Fruit fly (Drosophila melanogaster) whole organism: ENCODE results near the gene UQCR-C1.
A peak's percentile ranks its signal among the peaks of the same experiment; 100 is the strongest.

ENCODE experiments used
- CG8478 ChIP-seq: fragments of >200 bp; optimal IDR thresholded peaks from 2 replicates; lab custom pipeline; 2018; ENCODE audit warnings: inconsistent platforms
- Dll ChIP-seq: fragments of >200 bp; optimal IDR thresholded peaks from 2 replicates; lab custom pipeline; 2017
- EcR ChIP-seq, 2 experiments: fragments of >200 bp; optimal IDR thresholded peaks; 2 replicates each; lab custom pipeline; 2017; ENCODE audit warnings: missing biosample characterization in 2 of 2, missing genetic modification characterization in 2 of 2, missing genetic modification reagents in 2 of 2
- pan ChIP-seq: fragments of >200 bp; optimal IDR thresholded peaks from 2 replicates; lab custom pipeline; 2017
- psq ChIP-seq: fragments of >200 bp; optimal IDR thresholded peaks from 2 replicates; lab custom pipeline; 2017
- usp ChIP-seq: fragments of >200 bp; optimal IDR thresholded peaks from 2 replicates; lab custom pipeline; 2017; ENCODE audit warnings: missing biosample characterization, missing genetic modification characterization, mixed read lengths

Gene UQCR-C1

dm6 chr3R:14879207-14879863, 10.7 kb upstream of the UQCR-C1 start, which contains the start of gene CG3631:
CG3631 (plus strand) TSS chr3R:14879457.
- TF ChIP-seq EcR (GFP tag; optimal IDR thresholded peaks at IDR 0.05; lab: Kevin White, UChicago) (no peak), Dll (no peak), CG8478 (lab: Kevin White, UChicago) (no peak)

dm6 chr3R:14880861-14881260, 9.2 kb upstream of the UQCR-C1 start:
- TF ChIP-seq Dll = no peak
- TF ChIP-seq psq (lab: Kevin White, UChicago) = no peak
- TF ChIP-seq pan (lab: Kevin White, UChicago) = no peak
- TF ChIP-seq usp (GFP tag; lab: Kevin White, UChicago) = no peak
- TF ChIP-seq EcR (GFP tag; optimal IDR thresholded peaks at IDR 0.05; lab: Kevin White, UChicago) = no peak
- TF ChIP-seq CG8478 (lab: Kevin White, UChicago) = no peak

- TF ChIP-seq psq (lab: Kevin White, UChicago) = no peak
- TF ChIP-seq pan (lab: Kevin White, UChicago) = no peak
- no peak for TF ChIP-seq Dll
- no peak for TF ChIP-seq usp (GFP tag; lab: Kevin White, UChicago)
- no peak for TF ChIP-seq EcR (GFP tag; optimal IDR thresholded peaks at IDR 0.05; lab: Kevin White, UChicago)
- TF ChIP-seq CG8478 (lab: Kevin White, UChicago) = no peak
These were observed 4.0 kb upstream of the UQCR-C1 start, which contains the start of the genes Rrp6, CG33331 and CG33332 for dm6 chr3R:14886011-14886534. Rrp6 (minus strand) TSS chr3R:14886246. CG33331 (plus strand) TSS chr3R:14886456. CG33332 (plus strand) TSS chr3R:14886456.

dm6 chr3R:14893791-14894782, 4.1 kb downstream of the UQCR-C1 start, which contains the start of gene Dph2:
Dph2 (minus strand) TSS chr3R:14893954.
- TF ChIP-seq EcR (GFP tag; optimal IDR thresholded peaks at IDR 0.05; lab: Kevin White, UChicago) (no peak), pan (lab: Kevin White, UChicago) (no peak), psq (lab: Kevin White, UChicago) (no peak), CG8478 (lab: Kevin White, UChicago) (no peak), usp (GFP tag; lab: Kevin White, UChicago) (no peak)

- TF ChIP-seq CG8478 (lab: Kevin White, UChicago) (no peak), Dll (no peak), EcR (GFP tag; optimal IDR thresholded peaks at IDR 0.05; lab: Kevin White, UChicago) (no peak), psq (lab: Kevin White, UChicago) (no peak), usp (GFP tag; lab: Kevin White, UChicago) (no peak), pan (lab: Kevin White, UChicago) (no peak)
These were observed 4.6 kb downstream of the UQCR-C1 start, which contains the start of gene CG14860 for dm6 chr3R:14894783-14894883. CG14860 (plus strand) TSS chr3R:14894784.

dm6 chr3R:14898280-14898756, 8.3 kb downstream of the UQCR-C1 start, which contains the start of the genes Nup93-2 and CG3817:
Nup93-2 (minus strand) TSS chr3R:14898372.
CG3817 (plus strand) TSS chr3R:14898739.
- no peak for TF ChIP-seq pan (lab: Kevin White, UChicago)
- TF ChIP-seq psq (lab: Kevin White, UChicago) = no peak
- TF ChIP-seq EcR (GFP tag; optimal IDR thresholded peaks at IDR 0.05; lab: Kevin White, UChicago) = no peak
- TF ChIP-seq CG8478 (lab: Kevin White, UChicago) = no peak
- TF ChIP-seq Dll = no peak
- TF ChIP-seq usp (GFP tag; lab: Kevin White, UChicago) = no peak

- no peak for TF ChIP-seq Dll
- no peak for TF ChIP-seq EcR (GFP tag; optimal IDR thresholded peaks at IDR 0.05; lab: Kevin White, UChicago)
- no peak for TF ChIP-seq CG8478 (lab: Kevin White, UChicago)
- TF ChIP-seq psq (lab: Kevin White, UChicago) = no peak
- TF ChIP-seq usp (GFP tag; lab: Kevin White, UChicago) = no peak
- TF ChIP-seq pan (lab: Kevin White, UChicago) = no peak
These were observed 10.1 kb downstream of the UQCR-C1 start, which contains the start of gene VhaPPA1-2 for dm6 chr3R:14900177-14900576. VhaPPA1-2 (minus strand) TSS chr3R:14900277.

- TF ChIP-seq psq (lab: Kevin White, UChicago) (no peak), pan (lab: Kevin White, UChicago) (no peak), EcR (GFP tag; optimal IDR thresholded peaks at IDR 0.05; lab: Kevin White, UChicago) (no peak), Dll (no peak), CG8478 (lab: Kevin White, UChicago) (no peak)
These were observed 11.6 kb downstream of the UQCR-C1 start, which contains the start of gene RpS5b for dm6 chr3R:14901408-14902352. RpS5b (minus strand) TSS chr3R:14901563.

dm6 chr3R:14903837-14904431, 13.9 kb downstream of the UQCR-C1 start, which contains the start of gene VhaPPA1-1:
VhaPPA1-1 (minus strand) TSS chr3R:14904061.
- peak; percentile 53 for TF ChIP-seq psq (lab: Kevin White, UChicago)
- no peak for TF ChIP-seq CG8478 (lab: Kevin White, UChicago)
- TF ChIP-seq Dll = no peak

- TF ChIP-seq EcR (GFP tag; optimal IDR thresholded peaks at IDR 0.05; lab: Kevin White, UChicago) (no peak), pan (lab: Kevin White, UChicago) (no peak), usp (GFP tag; lab: Kevin White, UChicago) (no peak), CG8478 (lab: Kevin White, UChicago) (no peak), Dll (no peak), psq (lab: Kevin White, UChicago) (no peak)
These were observed 22.5 kb downstream of the UQCR-C1 start for dm6 chr3R:14912449-14912987.
